Worm (Caenorhabditis elegans) whole organism, midembryonic: ENCODE measurements around the gene blos-7.

Experiments used
- T22C8.4 ChIP-seq: fragments of 200-800 bp; sonication (Bioruptor generic); IDR thresholded peaks from 2 replicates; pipeline ENCODE4 v1.3.6; 2022; ENCODE audit warnings: missing genetic modification characterization, missing compliant biosample characterization
- cog-1 ChIP-seq: sonication (generic microtip); optimal IDR thresholded peaks from 2 replicates; lab custom pipeline; 2016; ENCODE audit warnings: missing genetic modification characterization, missing compliant biosample characterization
- flt-1 ChIP-seq: fragments of 200-800 bp; sonication (Bioruptor generic); IDR thresholded peaks from 2 replicates; pipeline ENCODE4 v1.3.6; 2022; ENCODE audit warnings: missing genetic modification characterization, missing compliant biosample characterization
- med-1 ChIP-seq: sonication (generic microtip); optimal IDR thresholded peaks from 2 replicates; lab custom pipeline; 2017; ENCODE audit warnings: missing genetic modification characterization, mild to moderate bottlenecking, missing compliant biosample characterization, antibody characterized with exemption, missing genetic modification reagents; ENCODE audit not compliant: insufficient read depth
- ref-1 ChIP-seq: fragments of 200-800 bp; sonication (Bioruptor generic); conservative IDR thresholded peaks from 2 replicates; pipeline ENCODE4 v1.3.6; 2022; ENCODE audit warnings: missing genetic modification reagents, missing genetic modification characterization, missing compliant biosample characterization
- tab-1 ChIP-seq: fragments of 200-800 bp; sonication (Bioruptor generic); IDR thresholded peaks from 2 replicates; pipeline ENCODE4 v1.3.6; 2022; ENCODE audit warnings: missing genetic modification characterization, missing compliant biosample characterization
- ztf-23 ChIP-seq: fragments of 200-800 bp; sonication (Bioruptor generic); IDR thresholded peaks from 2 replicates; pipeline ENCODE4 v1.3.6; 2022; ENCODE audit warnings: missing genetic modification reagents, missing genetic modification characterization, missing compliant biosample characterization
- ztf-29 ChIP-seq: fragments of 200-800 bp; sonication (Bioruptor generic); IDR thresholded peaks from 2 replicates; pipeline ENCODE4 v1.3.6; 2022; ENCODE audit warnings: missing genetic modification reagents, missing genetic modification characterization, missing compliant biosample characterization

ce11 chrIV:3618719-3619118 lies 36.0 kb upstream of the blos-7 start:
- TF ChIP-seq ztf-23 (GFP tag; lab: Robert Waterston, UW) (no peak), cog-1 (tag; lab: Kevin White, UChicago) (no peak), flt-1 (GFP tag; lab: Robert Waterston, UW) (no peak), ref-1 (no peak), tab-1 (no peak), ztf-29 (no peak), med-1 (GFP tag; lab: Kevin White, UChicago) (no peak), T22C8.4 (no peak)
